Fruit fly (Drosophila melanogaster) whole organism, pupa: ENCODE measurements around the gene Rtca.

ENCODE experiments used
- CG10348 ChIP-seq: fragments of 200-800 bp; sonication (Bioruptor generic); IDR thresholded peaks from 2 replicates; pipeline ENCODE4 v1.3.6; 2022; ENCODE audit warnings: missing biosample characterization, missing genetic modification characterization
- CG12605 ChIP-seq: fragments of 200-800 bp; sonication (Bioruptor generic); IDR thresholded peaks from 2 replicates; pipeline ENCODE4 v1.3.6; 2022; ENCODE audit warnings: missing biosample characterization, missing genetic modification characterization
- CG13204 ChIP-seq: fragments of 200-800 bp; sonication (Bioruptor generic); optimal IDR thresholded peaks from 2 replicates; lab custom pipeline; 2018; ENCODE audit warnings: missing biosample characterization, mild to moderate bottlenecking, missing genetic modification characterization, moderate library complexity
- CG14655 ChIP-seq: fragments of 200-800 bp; sonication (Bioruptor generic); optimal IDR thresholded peaks from 3 replicates; lab custom pipeline; 2017; ENCODE audit warnings: mild to moderate bottlenecking, missing biosample characterization, missing genetic modification reagents, missing genetic modification characterization
- CG15710 ChIP-seq: fragments of 200-800 bp; sonication (Bioruptor generic); optimal IDR thresholded peaks from 2 replicates; lab custom pipeline; 2018; ENCODE audit warnings: missing biosample characterization, mild to moderate bottlenecking, missing genetic modification characterization, moderate library complexity
- CG17806 ChIP-seq: fragments of 200-800 bp; sonication (Bioruptor generic); optimal IDR thresholded peaks from 2 replicates; lab custom pipeline; 2018; ENCODE audit warnings: missing biosample characterization, mild to moderate bottlenecking, missing genetic modification characterization, moderate library complexity
- CG32121 ChIP-seq: fragments of 200-800 bp; sonication (Bioruptor generic); IDR thresholded peaks from 2 replicates; pipeline ENCODE4 v1.3.6; 2022; ENCODE audit warnings: missing biosample characterization, missing genetic modification characterization
- CG34367 ChIP-seq: fragments of 200-800 bp; sonication (Bioruptor generic); optimal IDR thresholded peaks from 2 replicates; lab custom pipeline; 2018; ENCODE audit warnings: missing biosample characterization, mild to moderate bottlenecking, missing genetic modification characterization
- CG4496 ChIP-seq: fragments of 200-800 bp; sonication (Bioruptor generic); IDR thresholded peaks from 3 replicates; pipeline ENCODE4 v1.3.6; 2022; ENCODE audit warnings: missing biosample characterization, missing genetic modification characterization
- CG8159 ChIP-seq: fragments of 200-800 bp; sonication (Bioruptor generic); optimal IDR thresholded peaks from 3 replicates; lab custom pipeline; 2018; ENCODE audit warnings: missing biosample characterization, mild to moderate bottlenecking, missing genetic modification characterization, moderate library complexity
- CG8301 ChIP-seq: fragments of 200-800 bp; sonication (Bioruptor generic); optimal IDR thresholded peaks from 2 replicates; lab custom pipeline; 2018; ENCODE audit warnings: missing biosample characterization, mild to moderate bottlenecking, missing genetic modification characterization
- CG9948 ChIP-seq: fragments of 200-800 bp; sonication (Bioruptor generic); optimal IDR thresholded peaks from 2 replicates; lab custom pipeline; 2018; ENCODE audit warnings: missing biosample characterization, mild to moderate bottlenecking, missing genetic modification characterization, moderate library complexity
- D1 ChIP-seq: fragments of 200-800 bp; sonication (Bioruptor generic); optimal IDR thresholded peaks from 2 replicates; lab custom pipeline; 2018; ENCODE audit warnings: missing biosample characterization, mild to moderate bottlenecking, missing genetic modification characterization, moderate library complexity
- EcR ChIP-seq: fragments of 200-800 bp; sonication (Bioruptor generic); optimal IDR thresholded peaks from 3 replicates; lab custom pipeline; 2019; ENCODE audit warnings: missing biosample characterization, missing genetic modification characterization, mild to moderate bottlenecking, moderate library complexity, missing genetic modification reagents
- Ets98B ChIP-seq: fragments of 200-800 bp; sonication (Bioruptor generic); IDR thresholded peaks from 2 replicates; pipeline ENCODE4 v1.3.6; 2022; ENCODE audit warnings: missing biosample characterization, missing genetic modification characterization
- Pif1A ChIP-seq: fragments of 200-800 bp; sonication (Bioruptor generic); optimal IDR thresholded peaks from 3 replicates; lab custom pipeline; 2016; ENCODE audit warnings: missing biosample characterization, missing genetic modification characterization
- Pif1B ChIP-seq: fragments of 200-800 bp; sonication (Bioruptor generic); optimal IDR thresholded peaks from 3 replicates; lab custom pipeline; 2016; ENCODE audit warnings: missing biosample characterization, missing genetic modification characterization
- Snoo ChIP-seq: fragments of 200-800 bp; sonication (Bioruptor generic); optimal IDR thresholded peaks from 3 replicates; lab custom pipeline; 2017; ENCODE audit warnings: missing biosample characterization, mild to moderate bottlenecking, missing genetic modification characterization, inconsistent platforms
- fd96Ca ChIP-seq: fragments of 200-800 bp; sonication (Bioruptor generic); IDR thresholded peaks from 3 replicates; pipeline ENCODE4 v1.3.6; 2022; ENCODE audit warnings: missing biosample characterization, missing genetic modification characterization
- gl ChIP-seq: fragments of 200-800 bp; sonication (Bioruptor generic); optimal IDR thresholded peaks from 2 replicates; lab custom pipeline; 2018; ENCODE audit warnings: missing biosample characterization, mild to moderate bottlenecking, missing genetic modification characterization
- rn ChIP-seq: fragments of 200-800 bp; sonication (Bioruptor generic); IDR thresholded peaks from 2 replicates; pipeline ENCODE4 v1.3.6; 2022; ENCODE audit warnings: missing biosample characterization, missing genetic modification characterization

Gene Rtca

DNA sequence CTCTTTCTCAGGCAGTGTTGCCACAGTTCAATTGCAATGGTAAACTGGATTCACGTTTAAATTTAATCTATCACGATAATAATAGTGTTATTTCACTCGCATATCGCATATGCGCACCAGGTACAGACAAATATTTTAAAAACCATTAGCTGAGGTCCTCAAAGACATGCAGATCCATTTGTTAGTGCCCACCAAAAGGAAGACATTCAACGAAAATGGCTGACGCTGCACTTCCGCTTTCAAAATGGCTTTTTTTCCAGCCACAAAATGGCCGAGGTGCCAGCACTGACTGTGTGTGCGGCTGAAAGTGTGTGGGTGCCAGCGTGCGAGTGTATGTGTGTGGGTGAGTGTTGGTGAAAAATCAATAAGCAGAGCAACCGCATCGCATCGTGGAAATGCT, 11.1 kb upstream of the Rtca start:
- TF ChIP-seq CG34367 (tag; lab: Kevin White, UChicago) = peak; percentile 4
- TF ChIP-seq gl (tag; lab: Kevin White, UChicago) = no peak
- no peak for TF ChIP-seq EcR (GFP tag; lab: Kevin White, UChicago)
- peak; percentile 38; the same call in 1 of the 3 replicates for TF ChIP-seq CG4496 (GFP tag; lab: Robert Waterston, UW)
- TF ChIP-seq CG15710 = peak; percentile 38
- no peak for TF ChIP-seq fd96Ca
- no peak for TF ChIP-seq CG32121 (GFP tag; lab: Robert Waterston, UW)
- TF ChIP-seq CG9948 (tag; lab: Kevin White, UChicago) = no peak
- TF ChIP-seq rn (GFP tag; lab: Robert Waterston, UW) = no peak
- TF ChIP-seq CG8301 (tag; lab: Kevin White, UChicago) = peak; percentile 30
- no peak for TF ChIP-seq CG10348
- TF ChIP-seq CG13204 = peak; percentile 19
- peak; percentile 29 for TF ChIP-seq CG8159 (tag; lab: Kevin White, UChicago)

DNA sequence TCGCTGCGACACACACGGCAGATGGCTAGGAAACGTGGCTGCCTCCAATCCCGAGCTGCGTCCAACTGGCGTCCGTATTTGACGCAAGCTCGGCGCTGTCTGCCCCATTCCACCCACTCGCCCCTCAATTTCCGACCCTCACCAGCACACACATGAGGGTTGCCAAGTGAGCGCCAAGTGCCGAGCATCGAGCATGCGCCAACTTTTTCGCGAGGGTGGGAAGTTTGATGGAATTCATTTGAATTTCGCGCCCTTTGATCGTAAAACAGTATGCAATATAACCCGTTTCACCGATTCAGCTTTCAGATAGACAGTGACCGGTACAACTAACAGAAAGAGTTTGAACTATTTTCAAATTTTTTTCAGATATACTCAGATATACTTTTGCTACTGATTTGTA, 10.4 kb upstream of the Rtca start, which contains the start of gene Sik2:
TSS of gene Sik2 (minus strand) at position 67 of the 400 bp plus-strand sequence.
- TF ChIP-seq EcR (GFP tag; lab: Kevin White, UChicago) (no peak), CG17806 (tag; lab: Kevin White, UChicago) (no peak), CG4496 (GFP tag; lab: Robert Waterston, UW) (peak; percentile 31; the same call in 1 of the 3 replicates), CG8301 (tag; lab: Kevin White, UChicago) (no peak), CG34367 (tag; lab: Kevin White, UChicago) (no peak), Pif1A (GFP tag; lab: Kevin White, UChicago) (no peak)

DNA sequence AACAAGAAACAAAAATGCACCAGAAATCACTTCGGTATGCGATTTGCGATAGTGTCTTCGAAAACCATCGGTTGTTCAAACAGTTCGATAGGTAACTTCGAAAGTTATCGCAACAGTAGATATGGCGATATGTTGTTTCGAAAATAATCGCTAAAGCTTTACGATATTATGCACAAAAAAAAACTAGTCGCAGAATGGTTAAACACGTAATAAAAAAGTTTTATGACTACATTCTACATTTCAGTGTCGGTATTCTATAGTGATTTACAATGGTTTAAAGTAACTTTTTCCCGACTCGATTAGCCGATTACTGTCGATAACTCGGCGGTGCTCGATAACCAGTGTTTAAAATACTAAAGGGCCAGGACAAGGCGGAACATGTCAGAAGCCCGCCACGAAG, 7.1 kb upstream of the Rtca start, which contains the start of gene CG4281:
TSS of gene CG4281 (minus strand) at position 70 of the 400 bp plus-strand sequence.
- TF ChIP-seq CG15710 (no peak), CG10348 (no peak), gl (tag; lab: Kevin White, UChicago) (no peak), CG32121 (GFP tag; lab: Robert Waterston, UW) (no peak), Snoo (tag; lab: Kevin White, UChicago) (no peak), CG9948 (tag; lab: Kevin White, UChicago) (no peak), CG12605 (no peak), Pif1B (GFP tag; lab: Kevin White, UChicago) (no peak), D1 (no peak), CG8159 (tag; lab: Kevin White, UChicago) (no peak), CG13204 (no peak)

DNA sequence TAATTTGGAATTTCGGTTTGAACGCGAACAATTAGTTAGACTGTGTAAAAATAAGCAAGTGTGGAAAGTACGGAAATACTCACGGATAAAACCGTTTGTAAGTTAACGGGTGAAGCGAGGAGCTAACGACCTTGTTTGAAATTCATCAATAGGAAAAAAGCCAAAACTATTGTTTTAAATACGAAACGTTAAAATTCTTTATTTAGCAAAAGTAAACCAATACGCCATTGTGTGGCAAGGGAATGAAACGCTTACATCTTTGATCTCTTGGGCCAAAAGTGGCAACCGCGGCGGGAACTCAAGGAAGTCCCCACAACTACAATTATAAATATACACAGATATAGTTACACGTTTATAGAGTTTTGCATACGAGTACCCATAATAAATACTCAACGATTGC, 6.0 kb upstream of the Rtca start, which contains the start of gene CG14054:
TSS of gene CG14054 (minus strand) at position 101 of the 400 bp plus-strand sequence.
- TF ChIP-seq EcR (GFP tag; lab: Kevin White, UChicago) = no peak
- no peak for TF ChIP-seq Ets98B (GFP tag; lab: Robert Waterston, UW)
- no peak for TF ChIP-seq CG9948 (tag; lab: Kevin White, UChicago)
- TF ChIP-seq CG8159 (tag; lab: Kevin White, UChicago) = no peak
- TF ChIP-seq CG4496 (GFP tag; lab: Robert Waterston, UW) = no peak
- TF ChIP-seq CG13204 = no peak
- TF ChIP-seq CG34367 (tag; lab: Kevin White, UChicago) = no peak

DNA sequence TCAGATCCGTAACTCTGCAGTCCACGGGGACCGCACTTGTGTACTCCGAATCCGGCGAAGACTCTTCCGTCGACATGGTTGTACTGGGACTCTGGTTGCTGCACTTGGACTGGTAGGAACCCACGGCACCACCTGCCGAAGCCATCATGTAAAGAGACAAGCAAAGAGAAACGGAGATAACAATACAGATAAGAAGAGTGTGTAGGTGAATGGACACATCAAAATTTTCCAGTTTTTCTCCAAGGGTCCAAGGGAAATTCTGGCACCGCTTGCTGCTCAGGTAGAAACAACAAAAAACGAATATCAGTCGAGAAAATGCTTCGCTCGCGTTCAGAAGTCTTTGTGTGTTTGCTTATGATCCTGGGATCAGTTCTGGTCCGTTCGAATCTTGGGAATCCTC, 3.9 kb upstream of the Rtca start, which contains the start of gene CG4194:
TSS of gene CG4194 (plus strand) at position 301 of the 400 bp plus-strand sequence.
- TF ChIP-seq Snoo (tag; lab: Kevin White, UChicago) = no peak

DNA sequence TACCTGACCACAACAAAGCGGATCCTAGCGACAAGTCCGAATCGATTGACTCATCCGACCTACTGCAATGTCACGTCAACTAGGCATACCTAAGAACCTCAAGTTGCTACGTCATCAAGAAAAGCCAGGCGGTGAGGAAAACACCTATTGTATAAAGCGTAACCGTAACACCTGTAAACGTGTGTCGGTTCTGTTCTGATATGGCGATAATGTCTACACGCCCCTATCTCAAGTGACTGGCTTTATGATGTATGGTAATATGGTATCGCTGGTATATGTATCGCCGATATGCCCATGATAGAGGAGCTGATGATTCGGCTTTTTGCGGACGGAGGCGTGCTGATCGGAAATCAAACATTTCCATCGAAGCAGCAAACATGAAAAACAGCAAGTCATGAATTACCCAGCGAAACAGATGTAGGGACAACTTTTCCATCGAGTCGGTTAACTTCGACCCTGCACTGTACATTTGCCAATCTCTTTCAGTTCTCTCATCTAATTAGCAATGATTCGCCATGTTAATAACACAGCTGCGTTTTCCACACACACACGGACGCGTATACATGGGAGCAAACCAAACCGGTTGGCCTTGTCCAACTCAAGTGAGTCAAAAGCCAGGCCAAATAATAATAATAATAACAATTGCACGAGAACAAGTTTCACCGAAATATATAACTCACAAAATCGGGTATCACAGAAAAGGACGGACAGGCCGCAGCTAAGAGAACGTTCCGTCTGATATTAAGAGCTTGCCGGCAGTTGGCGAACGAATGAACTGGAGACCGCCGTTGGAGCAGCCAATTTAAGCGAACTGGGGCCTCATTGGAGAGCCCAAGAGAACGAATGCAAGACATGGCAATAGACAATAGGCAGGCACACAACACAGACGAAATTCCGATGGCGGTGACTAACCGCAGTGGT, 2.2 kb upstream of the Rtca start:
- TF ChIP-seq CG13204 (no peak), EcR (GFP tag; lab: Kevin White, UChicago) (no peak), Pif1B (GFP tag; lab: Kevin White, UChicago) (no peak), CG17806 (tag; lab: Kevin White, UChicago) (no peak), gl (tag; lab: Kevin White, UChicago) (no peak), D1 (no peak)

DNA sequence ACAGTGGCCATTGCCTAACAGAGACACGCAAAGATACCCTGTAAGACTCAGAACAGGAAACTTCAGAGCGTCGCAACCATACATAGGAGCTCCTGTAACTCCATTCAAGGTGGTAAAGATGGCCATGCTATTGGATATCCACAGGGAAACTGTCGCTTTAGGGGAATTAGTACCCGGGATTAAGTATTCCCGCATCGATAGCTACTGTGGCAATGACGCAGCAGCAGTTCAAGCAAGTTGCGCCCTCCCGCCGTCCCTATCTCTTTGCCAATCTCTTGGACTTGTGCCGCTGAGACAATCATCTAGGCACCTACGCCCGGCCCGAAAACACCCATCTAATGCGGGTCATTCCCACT, 1.5 kb upstream of the Rtca start:
- TF ChIP-seq CG14655 (GFP tag; lab: Kevin White, UChicago) (no peak), CG8159 (tag; lab: Kevin White, UChicago) (peak; percentile 40), CG17806 (tag; lab: Kevin White, UChicago) (peak; percentile 37), Pif1A (GFP tag; lab: Kevin White, UChicago) (no peak), CG9948 (tag; lab: Kevin White, UChicago) (peak; percentile 52), CG8301 (tag; lab: Kevin White, UChicago) (peak; percentile 72), Ets98B (GFP tag; lab: Robert Waterston, UW) (peak; percentile 75), CG10348 (peak; percentile 41; the same call in 1 of the 2 replicates), CG34367 (tag; lab: Kevin White, UChicago) (peak; percentile 11), CG12605 (peak; percentile 53; the same call in 1 of the 2 replicates), D1 (no peak), CG4496 (GFP tag; lab: Robert Waterston, UW) (peak; percentile 65; the same call in 2 of the 3 replicates), Snoo (tag; lab: Kevin White, UChicago) (peak; percentile 28), gl (tag; lab: Kevin White, UChicago) (no peak), CG32121 (GFP tag; lab: Robert Waterston, UW) (peak; percentile 84), EcR (GFP tag; lab: Kevin White, UChicago) (no peak), rn (GFP tag; lab: Robert Waterston, UW) (0 out of 2 replicates have a peak, but pooled peaks have one; percentile 20), fd96Ca (peak; percentile 80), CG15710 (peak; percentile 40)
